Fruit fly (Drosophila melanogaster) Kc167 (cell line): ENCODE data around the gene Fbp2.

ENCODE experiments used
- Myc ChIP-seq: fragments of >200 bp; optimal IDR thresholded peaks from 2 replicates; lab custom pipeline; 2017; ENCODE audit warnings: missing external identifiers
- Sin3A ChIP-seq: fragments of >200 bp; optimal IDR thresholded peaks from 2 replicates; lab custom pipeline; 2018; ENCODE audit warnings: missing external identifiers
- h ChIP-seq: fragments of >200 bp; optimal IDR thresholded peaks from 3 replicates; lab custom pipeline; 2018; ENCODE audit warnings: missing external identifiers
- insv ChIP-seq: fragments of >200 bp; optimal IDR thresholded peaks from 3 replicates; lab custom pipeline; 2018; ENCODE audit warnings: missing external identifiers
- psq ChIP-seq: fragments of >200 bp; optimal IDR thresholded peaks from 2 replicates; lab custom pipeline; 2017; ENCODE audit warnings: missing external identifiers
- ttk ChIP-seq: sonication (Bioruptor generic); optimal IDR thresholded peaks from 2 replicates; lab custom pipeline; 2017; ENCODE audit warnings: missing external identifiers

Gene Fbp2

dm6 chr2L:9446398-9446945 lies 19.9 kb downstream of the Fbp2 start:
- no peak for TF ChIP-seq psq (lab: Kevin White, UChicago)
- TF ChIP-seq Sin3A (lab: Kevin White, UChicago): no peak
- no peak for TF ChIP-seq Myc (lab: Kevin White, UChicago)
- TF ChIP-seq ttk (lab: Kevin White, UChicago): no peak
- no peak for TF ChIP-seq h (lab: Kevin White, UChicago)
- TF ChIP-seq insv (lab: Kevin White, UChicago): no peak

- TF ChIP-seq insv (lab: Kevin White, UChicago): no peak
- no peak for TF ChIP-seq Sin3A (lab: Kevin White, UChicago)
- TF ChIP-seq psq (lab: Kevin White, UChicago): no peak
- no peak for TF ChIP-seq Myc (lab: Kevin White, UChicago)
- no peak for TF ChIP-seq ttk (lab: Kevin White, UChicago)
- no peak for TF ChIP-seq h (lab: Kevin White, UChicago)
These were observed 21.2 kb downstream of the Fbp2 start for dm6 chr2L:9447816-9448215.

- TF ChIP-seq ttk (lab: Kevin White, UChicago) (no peak), insv (lab: Kevin White, UChicago) (no peak), psq (lab: Kevin White, UChicago) (no peak), Myc (lab: Kevin White, UChicago) (no peak), h (lab: Kevin White, UChicago) (no peak), Sin3A (lab: Kevin White, UChicago) (no peak)
These were observed 22.0 kb downstream of the Fbp2 start for dm6 chr2L:9448322-9449256.

- TF ChIP-seq insv (lab: Kevin White, UChicago): no peak
- no peak for TF ChIP-seq Myc (lab: Kevin White, UChicago)
- TF ChIP-seq psq (lab: Kevin White, UChicago): no peak
- no peak for TF ChIP-seq ttk (lab: Kevin White, UChicago)
- no peak for TF ChIP-seq h (lab: Kevin White, UChicago)
- no peak for TF ChIP-seq Sin3A (lab: Kevin White, UChicago)
These were observed 22.8 kb downstream of the Fbp2 start for dm6 chr2L:9449257-9449972.

dm6 chr2L:9452959-9453358 lies 26.4 kb downstream of the Fbp2 start:
- no peak for TF ChIP-seq h (lab: Kevin White, UChicago)
- no peak for TF ChIP-seq Sin3A (lab: Kevin White, UChicago)
- TF ChIP-seq insv (lab: Kevin White, UChicago): no peak
- no peak for TF ChIP-seq Myc (lab: Kevin White, UChicago)
- TF ChIP-seq ttk (lab: Kevin White, UChicago): no peak
- no peak for TF ChIP-seq psq (lab: Kevin White, UChicago)

- no peak for TF ChIP-seq Myc (lab: Kevin White, UChicago)
- no peak for TF ChIP-seq h (lab: Kevin White, UChicago)
These were observed 27.9 kb downstream of the Fbp2 start for dm6 chr2L:9454369-9455054.

dm6 chr2L:9455157-9455556 lies 28.6 kb downstream of the Fbp2 start:
- TF ChIP-seq h (lab: Kevin White, UChicago) (no peak), ttk (lab: Kevin White, UChicago) (no peak), insv (lab: Kevin White, UChicago) (no peak), Myc (lab: Kevin White, UChicago) (no peak), Sin3A (lab: Kevin White, UChicago) (no peak), psq (lab: Kevin White, UChicago) (no peak)

dm6 chr2L:9457456-9457855 lies 30.9 kb downstream of the Fbp2 start:
- no peak for TF ChIP-seq h (lab: Kevin White, UChicago)
- no peak for TF ChIP-seq psq (lab: Kevin White, UChicago)
- no peak for TF ChIP-seq Sin3A (lab: Kevin White, UChicago)
- no peak for TF ChIP-seq insv (lab: Kevin White, UChicago)
- no peak for TF ChIP-seq ttk (lab: Kevin White, UChicago)
- TF ChIP-seq Myc (lab: Kevin White, UChicago): no peak

- TF ChIP-seq insv (lab: Kevin White, UChicago) (no peak), ttk (lab: Kevin White, UChicago) (no peak), psq (lab: Kevin White, UChicago) (no peak), Sin3A (lab: Kevin White, UChicago) (no peak), h (lab: Kevin White, UChicago) (no peak), Myc (lab: Kevin White, UChicago) (no peak)
These were observed 31.3 kb downstream of the Fbp2 start for dm6 chr2L:9457865-9458264.

- TF ChIP-seq ttk (lab: Kevin White, UChicago) (no peak), psq (lab: Kevin White, UChicago) (no peak), Sin3A (lab: Kevin White, UChicago) (no peak), Myc (lab: Kevin White, UChicago) (no peak), insv (lab: Kevin White, UChicago) (no peak), h (lab: Kevin White, UChicago) (no peak)
These were observed 32.9 kb downstream of the Fbp2 start for dm6 chr2L:9459372-9460091.
